Worm (Caenorhabditis elegans) whole organism, L1 larva: ENCODE measurements around the gene clec-127.

Experiments
- dsc-1 ChIP-seq: sonication (generic microtip); optimal IDR thresholded peaks from 2 replicates; lab custom pipeline; 2016; ENCODE audit warnings: mild to moderate bottlenecking, missing genetic modification characterization, missing compliant biosample characterization
- lin-35 ChIP-seq, 2 experiments: fragments of 150-350 bp; optimal IDR thresholded peaks; 2 replicates each; lab custom pipeline; 2014; ENCODE audit warnings: missing biosample characterization in 2 of 2, missing genetic modification characterization in 2 of 2, missing genetic modification reagents in 2 of 2
- nhr-76 ChIP-seq: sonication (generic microtip); optimal IDR thresholded peaks from 2 replicates; lab custom pipeline; 2017; ENCODE audit warnings: missing biosample characterization, missing genetic modification characterization

ce11 chrII:3528256-3528655, 40.8 kb downstream of the clec-127 start, which contains the start of gene ncs-6:
- TF ChIP-seq lin-35 (GFP tag; optimal IDR thresholded peaks at IDR 0.05; lab: Kevin White, UChicago), result no peak
- no peak for TF ChIP-seq dsc-1 (tag; lab: Kevin White, UChicago)
- no peak for TF ChIP-seq nhr-76 (tag; lab: Kevin White, UChicago)
